Fruit fly (Drosophila melanogaster) whole organism, wandering third instar larva: ENCODE results near the gene Kots.

Experiments used
- Abd-B ChIP-seq: fragments of >200 bp; optimal IDR thresholded peaks from 2 replicates; lab custom pipeline; 2017; ENCODE audit warnings: missing biosample characterization, missing genetic modification characterization
- CG32264 ChIP-seq: fragments of 200-800 bp; sonication (Bioruptor generic); optimal IDR thresholded peaks from 2 replicates; lab custom pipeline; 2016; ENCODE audit warnings: missing biosample characterization, missing genetic modification characterization
- CG9705 ChIP-seq: fragments of 200-800 bp; sonication (Bioruptor generic); optimal IDR thresholded peaks from 2 replicates; lab custom pipeline; 2018; ENCODE audit warnings: missing biosample characterization, mild to moderate bottlenecking, missing genetic modification characterization
- CrebA ChIP-seq: fragments of 200-800 bp; sonication (Bioruptor generic); optimal IDR thresholded peaks from 2 replicates; lab custom pipeline; 2016; ENCODE audit warnings: missing biosample characterization, mild to moderate bottlenecking, missing genetic modification characterization, borderline replicate concordance
- Dfd ChIP-seq: fragments of >200 bp; optimal IDR thresholded peaks from 2 replicates; lab custom pipeline; 2017; ENCODE audit warnings: missing biosample characterization, missing genetic modification characterization
- Dif ChIP-seq: fragments of 200-275, 200-300 bp; sonication (Bioruptor generic); optimal IDR thresholded peaks from 2 replicates; lab custom pipeline; 2018; ENCODE audit warnings: missing biosample characterization, missing genetic modification characterization; ENCODE audit not compliant: partially characterized antibody
- GATAd ChIP-seq: sonication (Bioruptor generic); optimal IDR thresholded peaks from 2 replicates; lab custom pipeline; 2016; ENCODE audit warnings: missing biosample characterization, missing genetic modification characterization
- HLH106 ChIP-seq: fragments of 200-800 bp; optimal IDR thresholded peaks from 3 replicates; lab custom pipeline; 2019; ENCODE audit warnings: missing biosample characterization, mild to moderate bottlenecking, missing genetic modification characterization, moderate library complexity
- Hnf4 ChIP-seq: fragments of 200-800 bp; sonication (Bioruptor generic); optimal IDR thresholded peaks from 2 replicates; lab custom pipeline; 2016; ENCODE audit warnings: missing biosample characterization, mild to moderate bottlenecking, missing genetic modification characterization
- Hr78 ChIP-seq: fragments of >200 bp; optimal IDR thresholded peaks from 2 replicates; lab custom pipeline; 2017; ENCODE audit warnings: missing biosample characterization, missing genetic modification characterization
- Hr83 ChIP-seq: fragments of 200-300 bp; sonication (Bioruptor generic); optimal IDR thresholded peaks from 2 replicates; lab custom pipeline; 2016; ENCODE audit warnings: missing biosample characterization, mild to moderate bottlenecking, missing genetic modification characterization, moderate library complexity; ENCODE audit not compliant: poor library complexity, severe bottlenecking
- Jra ChIP-seq: sonication (Bioruptor generic); optimal IDR thresholded peaks from 2 replicates; lab custom pipeline; 2016; ENCODE audit warnings: missing biosample characterization, missing genetic modification characterization
- Mio ChIP-seq: sonication (Bioruptor generic); optimal IDR thresholded peaks from 2 replicates; lab custom pipeline; 2016; ENCODE audit warnings: missing biosample characterization, missing genetic modification characterization
- OdsH ChIP-seq: fragments of 200-800 bp; sonication (Bioruptor generic); optimal IDR thresholded peaks from 2 replicates; lab custom pipeline; 2016; ENCODE audit warnings: missing biosample characterization, mild to moderate bottlenecking, missing genetic modification characterization
- Rel ChIP-seq, 2 experiments: fragments of 200-800 bp; sonication (Bioruptor generic) in 1 of 2; optimal IDR thresholded peaks; 2 replicates in 1 of 2; 3 replicates in 1 of 2; lab custom pipeline; 2016 to 2019; ENCODE audit warnings: mild to moderate bottlenecking in 2 of 2, missing biosample characterization in 2 of 2, missing genetic modification characterization in 2 of 2, moderate library complexity in 1 of 2
- Sp1 ChIP-seq: fragments of 200-800 bp; sonication (Bioruptor generic); optimal IDR thresholded peaks from 3 replicates; lab custom pipeline; 2019; ENCODE audit warnings: missing biosample characterization, mild to moderate bottlenecking, missing genetic modification characterization, moderate library complexity
- br ChIP-seq: fragments of 200-800 bp; sonication (Bioruptor generic); optimal IDR thresholded peaks from 2 replicates; lab custom pipeline; 2016; ENCODE audit warnings: missing biosample characterization, missing genetic modification characterization
- brk ChIP-seq: fragments of 200-800 bp; sonication (Bioruptor generic); optimal IDR thresholded peaks from 2 replicates; lab custom pipeline; 2016; ENCODE audit warnings: missing biosample characterization, mild to moderate bottlenecking, missing genetic modification characterization
- dl ChIP-seq, 2 experiments: fragments of 175-275, 200-275 bp in 1 of 2; fragments of 200-275 bp in 1 of 2; sonication (Bioruptor generic); optimal IDR thresholded peaks; lab custom pipeline; 2018; ENCODE audit warnings: mild to moderate bottlenecking in 2 of 2, missing biosample characterization in 2 of 2, missing genetic modification characterization in 2 of 2, moderate library complexity in 2 of 2; ENCODE audit not compliant: partially characterized antibody in 2 of 2, insufficient read depth in 1 of 2
- dmrt93B ChIP-seq: fragments of 200-800 bp; sonication (Bioruptor generic); optimal IDR thresholded peaks from 2 replicates; lab custom pipeline; 2018; ENCODE audit warnings: missing biosample characterization, mild to moderate bottlenecking, missing genetic modification characterization
- dsf ChIP-seq: sonication (Bioruptor generic); optimal IDR thresholded peaks from 2 replicates; lab custom pipeline; 2016; ENCODE audit warnings: missing biosample characterization, missing genetic modification characterization, borderline replicate concordance
- ey ChIP-seq: fragments of 200-800 bp; sonication (Bioruptor generic); optimal IDR thresholded peaks from 2 replicates; lab custom pipeline; 2016; ENCODE audit warnings: missing biosample characterization, missing genetic modification characterization
- foxo ChIP-seq, 2 experiments: fragments of 200-800 bp; sonication (Bioruptor generic); optimal IDR thresholded peaks; 2 replicates in 1 of 2; 3 replicates in 1 of 2; lab custom pipeline; 2016 to 2017; ENCODE audit warnings: missing biosample characterization in 2 of 2, missing genetic modification characterization in 2 of 2
- fru ChIP-seq: fragments of 200-800 bp; sonication (Bioruptor generic); optimal IDR thresholded peaks from 3 replicates; lab custom pipeline; 2016; ENCODE audit warnings: missing biosample characterization, mild to moderate bottlenecking, missing genetic modification characterization
- h ChIP-seq: fragments of 200-800 bp; sonication (Bioruptor generic); optimal IDR thresholded peaks from 3 replicates; lab custom pipeline; 2016; ENCODE audit warnings: missing biosample characterization, mild to moderate bottlenecking, missing genetic modification characterization
- jim ChIP-seq: fragments of 175-275, 200-325 bp; sonication (Bioruptor generic); optimal IDR thresholded peaks from 2 replicates; lab custom pipeline; 2016; ENCODE audit warnings: missing biosample characterization, mild to moderate bottlenecking, missing genetic modification characterization
- lola ChIP-seq: fragments of >200 bp; optimal IDR thresholded peaks from 2 replicates; lab custom pipeline; 2017; ENCODE audit warnings: missing biosample characterization, missing genetic modification characterization
- pan ChIP-seq: fragments of >200 bp; optimal IDR thresholded peaks from 2 replicates; lab custom pipeline; 2017
- psq ChIP-seq: fragments of 200-800 bp; sonication (Bioruptor generic); optimal IDR thresholded peaks from 3 replicates; lab custom pipeline; 2017; ENCODE audit warnings: missing biosample characterization, mild to moderate bottlenecking, missing genetic modification characterization, moderate library complexity
- rgr ChIP-seq: fragments of 200-800 bp; sonication (Bioruptor generic); optimal IDR thresholded peaks from 3 replicates; lab custom pipeline; 2016; ENCODE audit warnings: missing biosample characterization, mild to moderate bottlenecking, missing genetic modification characterization
- sv ChIP-seq: fragments of 200-800 bp; sonication (Bioruptor generic); optimal IDR thresholded peaks from 3 replicates; lab custom pipeline; 2016; ENCODE audit warnings: missing biosample characterization, missing genetic modification characterization
- tai ChIP-seq: sonication (Bioruptor generic); optimal IDR thresholded peaks from 2 replicates; lab custom pipeline; 2016; ENCODE audit warnings: missing biosample characterization, missing genetic modification characterization
- usp ChIP-seq: fragments of >200 bp; optimal IDR thresholded peaks from 2 replicates; lab custom pipeline; 2017; ENCODE audit warnings: missing biosample characterization, missing genetic modification characterization
- woc ChIP-seq: sonication (Bioruptor generic); optimal IDR thresholded peaks from 2 replicates; lab custom pipeline; 2016; ENCODE audit warnings: missing biosample characterization, mild to moderate bottlenecking, missing genetic modification characterization

Gene Kots

dm6 chr3R:14009643-14010042 is 45.7 kb upstream of the Kots start:
- TF ChIP-seq woc (no peak), Hr83 (GFP tag; lab: Kevin White, UChicago) (no peak), lola (GFP tag; lab: Kevin White, UChicago) (no peak), Rel (GFP tag; optimal IDR thresholded peaks at IDR 0.05; lab: Kevin White, UChicago) (no peak), Rel (tag; optimal IDR thresholded peaks at IDR 0.05; lab: Kevin White, UChicago) (no peak), Dif (GFP tag; lab: Kevin White, UChicago) (no peak), Abd-B (GFP tag; lab: Kevin White, UChicago) (no peak), jim (no peak), tai (GFP tag; lab: Kevin White, UChicago) (peak; percentile 23)

dm6 chr3R:14008854-14009253 is 44.9 kb upstream of the Kots start:
- TF ChIP-seq h (peak; percentile 27), psq (GFP tag; lab: Kevin White, UChicago) (peak; percentile 9), Dif (GFP tag; lab: Kevin White, UChicago) (no peak), dmrt93B (GFP tag; lab: Kevin White, UChicago) (peak; percentile 24), Sp1 (GFP tag; lab: Kevin White, UChicago) (peak; percentile 13), HLH106 (tag; lab: Kevin White, UChicago) (peak; percentile 8), fru (GFP tag; lab: Kevin White, UChicago) (peak; percentile 50), Jra (GFP tag; lab: Kevin White, UChicago) (no peak), ey (peak; percentile 33), foxo (GFP tag; optimal IDR thresholded peaks at IDR 0.05; lab: Kevin White, UChicago) (peak in 1 of 2 experiments; percentile 54), rgr (GFP tag; lab: Kevin White, UChicago) (peak; percentile 26)

- TF ChIP-seq br (GFP tag; lab: Kevin White, UChicago), result no peak
- no peak for TF ChIP-seq CrebA (GFP tag; lab: Kevin White, UChicago)
- TF ChIP-seq psq (GFP tag; lab: Kevin White, UChicago), result peak; percentile 29
- no peak for TF ChIP-seq Dif (GFP tag; lab: Kevin White, UChicago)
- no peak for TF ChIP-seq ey
- TF ChIP-seq foxo (GFP tag; optimal IDR thresholded peaks at IDR 0.05; lab: Kevin White, UChicago), result peak in 1 of 2 experiments; percentile 75
- TF ChIP-seq Hr78, result no peak
- TF ChIP-seq rgr (GFP tag; lab: Kevin White, UChicago), result peak; percentile 38
- no peak for TF ChIP-seq woc
- TF ChIP-seq dmrt93B (GFP tag; lab: Kevin White, UChicago), result peak; percentile 43
- TF ChIP-seq fru (GFP tag; lab: Kevin White, UChicago), result peak; percentile 68
- peak; percentile 39 for TF ChIP-seq Sp1 (GFP tag; lab: Kevin White, UChicago)
- TF ChIP-seq GATAd, result no peak
- no peak for TF ChIP-seq Dfd (GFP tag; lab: Kevin White, UChicago)
These were observed 43.6 kb upstream of the Kots start for dm6 chr3R:14007550-14007949.

dm6 chr3R:14006893-14007255 is 42.9 kb upstream of the Kots start:
- no peak for TF ChIP-seq dl (GFP tag; optimal IDR thresholded peaks at IDR 0.05; lab: Kevin White, UChicago; ENCODE audit: insufficient read depth in 1 of 2, partially characterized antibody in 2 of 2)
- TF ChIP-seq foxo (GFP tag; optimal IDR thresholded peaks at IDR 0.05; lab: Kevin White, UChicago), result peak in 1 of 2 experiments; percentile 55
- TF ChIP-seq usp (GFP tag; lab: Kevin White, UChicago), result no peak
- TF ChIP-seq Mio (GFP tag; lab: Kevin White, UChicago), result peak; percentile 16
- TF ChIP-seq CrebA (GFP tag; lab: Kevin White, UChicago), result no peak
- peak; percentile 59 for TF ChIP-seq tai (GFP tag; lab: Kevin White, UChicago)
- TF ChIP-seq fru (GFP tag; lab: Kevin White, UChicago), result peak; percentile 30
- peak; percentile 56 for TF ChIP-seq OdsH (GFP tag; lab: Kevin White, UChicago)
- peak; percentile 41 for TF ChIP-seq h
- peak; percentile 57 for TF ChIP-seq dmrt93B (GFP tag; lab: Kevin White, UChicago)
- no peak for TF ChIP-seq dsf (GFP tag; lab: Kevin White, UChicago)
- TF ChIP-seq brk (GFP tag; lab: Kevin White, UChicago), result peak; percentile 5
- TF ChIP-seq woc, result no peak
- no peak for TF ChIP-seq pan (lab: Kevin White, UChicago)
- TF ChIP-seq Rel (GFP tag; optimal IDR thresholded peaks at IDR 0.05; lab: Kevin White, UChicago), result peak; percentile 5
- TF ChIP-seq Rel (tag; optimal IDR thresholded peaks at IDR 0.05; lab: Kevin White, UChicago), result no peak
- TF ChIP-seq psq (GFP tag; lab: Kevin White, UChicago), result peak; percentile 41
- peak; percentile 76 for TF ChIP-seq Sp1 (GFP tag; lab: Kevin White, UChicago)
- TF ChIP-seq rgr (GFP tag; lab: Kevin White, UChicago), result peak; percentile 64
- peak; percentile 22 for TF ChIP-seq CG32264
- TF ChIP-seq HLH106 (tag; lab: Kevin White, UChicago), result peak; percentile 34
- TF ChIP-seq br (GFP tag; lab: Kevin White, UChicago), result no peak
- peak; percentile 32 for TF ChIP-seq CG9705
- peak; percentile 64 for TF ChIP-seq ey
- TF ChIP-seq Hnf4 (GFP tag; lab: Kevin White, UChicago), result peak; percentile 31
- TF ChIP-seq GATAd, result peak; percentile 4
- no peak for TF ChIP-seq sv
